Fruit fly (Drosophila melanogaster) whole organism, embryonic: ENCODE data around the gene Cnep1r2.

Source experiments
- Aef1 ChIP-seq: fragments of 200-800 bp; sonication (Bioruptor generic); IDR thresholded peaks from 3 replicates; pipeline ENCODE4 v1.3.6; 2022; ENCODE audit warnings: missing biosample characterization, missing genetic modification characterization
- CG10209 ChIP-seq: fragments of 200-800 bp; sonication (Bioruptor generic); optimal IDR thresholded peaks from 3 replicates; lab custom pipeline; 2017; ENCODE audit warnings: missing biosample characterization, mild to moderate bottlenecking, missing genetic modification characterization, missing genetic modification reagents
- CG10274 ChIP-seq: fragments of 200-800 bp; sonication (Bioruptor generic); optimal IDR thresholded peaks from 3 replicates; lab custom pipeline; 2017; ENCODE audit warnings: missing biosample characterization, mild to moderate bottlenecking, missing genetic modification characterization
- CG12071 ChIP-seq: fragments of 200-800 bp; sonication (Bioruptor generic); optimal IDR thresholded peaks from 3 replicates; lab custom pipeline; 2018; ENCODE audit warnings: missing biosample characterization, mild to moderate bottlenecking, missing genetic modification characterization
- CG12659 ChIP-seq: fragments of 200-800 bp; sonication (Bioruptor generic); optimal IDR thresholded peaks from 3 replicates; lab custom pipeline; 2017; ENCODE audit warnings: mild to moderate bottlenecking, missing biosample characterization, missing genetic modification reagents, missing genetic modification characterization
- CG14860 ChIP-seq: fragments of 200-800 bp; sonication (Bioruptor generic); IDR thresholded peaks from 3 replicates; pipeline ENCODE4 v1.3.6; 2022; ENCODE audit warnings: missing biosample characterization, missing genetic modification characterization; ENCODE audit not compliant: partially characterized antibody
- CG14965 ChIP-seq: fragments of 200-800 bp; sonication (Bioruptor generic); optimal IDR thresholded peaks from 2 replicates; lab custom pipeline; 2016; ENCODE audit warnings: missing biosample characterization, missing genetic modification characterization, borderline replicate concordance
- CG1647 ChIP-seq: fragments of 200-800 bp; sonication (Bioruptor generic); optimal IDR thresholded peaks from 3 replicates; lab custom pipeline; 2016; ENCODE audit warnings: missing biosample characterization, missing genetic modification characterization
- CG34422 ChIP-seq: fragments of 200-800 bp; sonication (Bioruptor generic); IDR thresholded peaks from 3 replicates; pipeline ENCODE4 v1.3.6; 2022; ENCODE audit warnings: missing biosample characterization, missing genetic modification characterization
- CG3847 ChIP-seq: fragments of 200-800 bp; sonication (Bioruptor generic); IDR thresholded peaks from 2 replicates; pipeline ENCODE4 v1.3.6; 2022; ENCODE audit warnings: missing biosample characterization, missing genetic modification characterization
- CG4424 ChIP-seq: fragments of 200-800 bp; sonication (Bioruptor generic); optimal IDR thresholded peaks from 3 replicates; lab custom pipeline; 2016; ENCODE audit warnings: missing biosample characterization, missing genetic modification characterization
- CG4820 ChIP-seq: fragments of 200-800 bp; sonication (Bioruptor generic); optimal IDR thresholded peaks from 3 replicates; lab custom pipeline; 2016; ENCODE audit warnings: missing biosample characterization, missing genetic modification characterization
- CG6854 ChIP-seq: fragments of 200-800 bp; sonication (Bioruptor generic); optimal IDR thresholded peaks from 3 replicates; lab custom pipeline; 2017; ENCODE audit warnings: missing biosample characterization, mild to moderate bottlenecking, missing genetic modification characterization
- CG7556 ChIP-seq: fragments of 200-800 bp; sonication (Bioruptor generic); optimal IDR thresholded peaks from 2 replicates; lab custom pipeline; 2017; ENCODE audit warnings: missing biosample characterization, mild to moderate bottlenecking, missing genetic modification characterization
- CG7839 ChIP-seq: fragments of 200-800 bp; sonication (Bioruptor generic); optimal IDR thresholded peaks from 3 replicates; lab custom pipeline; 2018; ENCODE audit warnings: missing biosample characterization, mild to moderate bottlenecking, missing genetic modification characterization, moderate library complexity
- CG8924 ChIP-seq: fragments of 200-800 bp; optimal IDR thresholded peaks from 3 replicates; lab custom pipeline; 2019; ENCODE audit warnings: missing biosample characterization, mild to moderate bottlenecking, missing genetic modification characterization, moderate library complexity
- CG8944 ChIP-seq: fragments of 200-800 bp; sonication (Bioruptor generic); optimal IDR thresholded peaks from 3 replicates; lab custom pipeline; 2016; ENCODE audit warnings: missing biosample characterization, missing genetic modification characterization
- CG9437 ChIP-seq: fragments of 200-800 bp; sonication (Bioruptor generic); optimal IDR thresholded peaks from 2 replicates; lab custom pipeline; 2018; ENCODE audit warnings: missing biosample characterization, mild to moderate bottlenecking, missing genetic modification characterization
- CG9727 ChIP-seq: fragments of 200-800 bp; sonication (Bioruptor generic); optimal IDR thresholded peaks from 3 replicates; lab custom pipeline; 2017; ENCODE audit warnings: missing biosample characterization, mild to moderate bottlenecking, missing genetic modification characterization
- Dip2 ChIP-seq: fragments of 200-800 bp; sonication (Bioruptor generic); IDR thresholded peaks from 2 replicates; pipeline ENCODE4 v1.3.6; 2022; ENCODE audit warnings: missing biosample characterization, missing genetic modification characterization
- Ets97D ChIP-seq: fragments of 200-800 bp; sonication (Bioruptor generic); optimal IDR thresholded peaks from 3 replicates; lab custom pipeline; 2016; ENCODE audit warnings: missing biosample characterization, missing genetic modification characterization
- Fer1 ChIP-seq: fragments of 200-800 bp; sonication (Bioruptor generic); optimal IDR thresholded peaks from 2 replicates; lab custom pipeline; 2017; ENCODE audit warnings: missing biosample characterization, mild to moderate bottlenecking, missing genetic modification characterization
- Gug ChIP-seq: fragments of 200-800 bp; sonication (Bioruptor generic); IDR thresholded peaks from 4 replicates; pipeline ENCODE4 v1.3.6; 2022; ENCODE audit warnings: missing biosample characterization, missing genetic modification characterization
- HLH4C ChIP-seq: fragments of 200-800 bp; sonication (Bioruptor generic); IDR thresholded peaks from 3 replicates; pipeline ENCODE4 v1.3.6; 2022; ENCODE audit warnings: missing biosample characterization, missing genetic modification characterization; ENCODE audit not compliant: partially characterized antibody
- HLH54F ChIP-seq: fragments of 200-800 bp; sonication (Bioruptor generic); optimal IDR thresholded peaks from 3 replicates; lab custom pipeline; 2016; ENCODE audit warnings: missing biosample characterization, missing genetic modification characterization
- HmgZ ChIP-seq: fragments of 200-800 bp; sonication (Bioruptor generic); optimal IDR thresholded peaks from 2 replicates; lab custom pipeline; 2018; ENCODE audit warnings: missing biosample characterization, mild to moderate bottlenecking, missing genetic modification characterization
- MTF-1 ChIP-seq: fragments of 200-800 bp; sonication (Bioruptor generic); optimal IDR thresholded peaks from 2 replicates; lab custom pipeline; 2018; ENCODE audit warnings: missing biosample characterization, mild to moderate bottlenecking, missing genetic modification characterization, borderline replicate concordance
- NFAT ChIP-seq: fragments of 200-800 bp; sonication (Bioruptor generic); IDR thresholded peaks from 2 replicates; pipeline ENCODE4 v1.3.6; 2022; ENCODE audit warnings: missing biosample characterization, missing genetic modification characterization
- PHDP ChIP-seq: fragments of 200-800 bp; sonication (Bioruptor generic); optimal IDR thresholded peaks from 3 replicates; lab custom pipeline; 2018; ENCODE audit warnings: missing biosample characterization, mild to moderate bottlenecking, missing genetic modification characterization, moderate library complexity
- Rfx ChIP-seq: fragments of 200-800 bp; sonication (Bioruptor generic); IDR thresholded peaks from 2 replicates; pipeline ENCODE4 v1.3.6; 2022; ENCODE audit warnings: missing biosample characterization, missing genetic modification characterization
- Ssrp ChIP-seq: fragments of 200-800 bp; sonication (Bioruptor generic); optimal IDR thresholded peaks from 2 replicates; lab custom pipeline; 2018; ENCODE audit warnings: missing biosample characterization, mild to moderate bottlenecking, missing genetic modification characterization, moderate library complexity
- bsh ChIP-seq, 2 experiments: fragments of 200-800 bp; sonication (Bioruptor generic); optimal IDR thresholded peaks; 2 replicates each; lab custom pipeline; 2017 to 2018; ENCODE audit warnings: mild to moderate bottlenecking in 2 of 2, missing biosample characterization in 2 of 2, missing genetic modification characterization in 2 of 2, moderate library complexity in 1 of 2
- dpn ChIP-seq, 2 experiments: fragments of 200-800 bp; sonication (Bioruptor generic); optimal IDR thresholded peaks; 3 replicates each; lab custom pipeline; 2016; ENCODE audit warnings: missing biosample characterization in 2 of 2, missing genetic modification characterization in 2 of 2
- emc ChIP-seq: fragments of 200-800 bp; sonication (Bioruptor generic); optimal IDR thresholded peaks from 2 replicates; lab custom pipeline; 2016; ENCODE audit warnings: missing biosample characterization, missing genetic modification characterization
- fru ChIP-seq: fragments of >200 bp; optimal IDR thresholded peaks from 2 replicates; lab custom pipeline; 2017
- ftz-f1 ChIP-seq: fragments of 200-800 bp; sonication (Bioruptor generic); optimal IDR thresholded peaks from 2 replicates; lab custom pipeline; 2016; ENCODE audit warnings: missing biosample characterization, missing genetic modification characterization
- grn ChIP-seq: fragments of 200-800 bp; sonication (Bioruptor generic); optimal IDR thresholded peaks from 3 replicates; lab custom pipeline; 2017; ENCODE audit warnings: missing biosample characterization, missing genetic modification characterization
- gro ChIP-seq: fragments of 200-800 bp; sonication (Bioruptor generic); optimal IDR thresholded peaks from 2 replicates; lab custom pipeline; 2016; ENCODE audit warnings: missing biosample characterization, missing genetic modification characterization
- gsb-n ChIP-seq: fragments of 200-800 bp; sonication (Bioruptor generic); optimal IDR thresholded peaks from 3 replicates; lab custom pipeline; 2018; ENCODE audit warnings: missing biosample characterization, mild to moderate bottlenecking, missing genetic modification characterization
- lab ChIP-seq: fragments of 200-800 bp; sonication (Bioruptor generic); optimal IDR thresholded peaks from 3 replicates; lab custom pipeline; 2017; ENCODE audit warnings: missing biosample characterization, missing genetic modification characterization, mild to moderate bottlenecking, moderate library complexity, missing genetic modification reagents
- lola ChIP-seq, 3 experiments: fragments of >200 bp in 2 of 3; fragments of 200-800 bp in 1 of 3; sonication (Bioruptor generic) in 1 of 3; optimal IDR thresholded peaks; 2 replicates each; lab custom pipeline; 2017 to 2019; ENCODE audit warnings: missing biosample characterization in 3 of 3, missing genetic modification characterization in 3 of 3, mild to moderate bottlenecking in 1 of 3, moderate library complexity in 1 of 3
- mam ChIP-seq: fragments of 200-800 bp; sonication (Bioruptor generic); optimal IDR thresholded peaks from 3 replicates; lab custom pipeline; 2016; ENCODE audit warnings: missing biosample characterization, missing genetic modification characterization
- otp ChIP-seq: fragments of 200-800 bp; sonication (Bioruptor generic); IDR thresholded peaks from 3 replicates; pipeline ENCODE4, ENCODE4 v1.3.6; 2022; ENCODE audit warnings: missing biosample characterization, missing genetic modification characterization
- prd ChIP-seq, 3 experiments: fragments of >200 bp in 2 of 3; fragments of 200-800 bp in 1 of 3; sonication (Bioruptor generic) in 1 of 3; optimal IDR thresholded peaks in 2 of 3; IDR thresholded peaks in 1 of 3; 2 replicates in 2 of 3; 3 replicates in 1 of 3; pipeline versions ENCODE4 v1.3.6 to Lab custom; 2017 to 2022; ENCODE audit warnings: missing biosample characterization in 1 of 3, missing genetic modification characterization in 1 of 3
- sr ChIP-seq: fragments of 200-800 bp; sonication (Bioruptor generic); IDR thresholded peaks from 3 replicates; pipeline ENCODE4 v1.3.6; 2022; ENCODE audit warnings: missing biosample characterization, missing genetic modification characterization
- tgo ChIP-seq: fragments of 200-800 bp; sonication (Bioruptor generic); IDR thresholded peaks from 3 replicates; pipeline ENCODE4 v1.3.6; 2022; ENCODE audit warnings: missing biosample characterization, missing genetic modification characterization
- tup ChIP-seq: fragments of 200-800 bp; sonication (Bioruptor generic); optimal IDR thresholded peaks from 2 replicates; lab custom pipeline; 2016; ENCODE audit warnings: missing biosample characterization, mild to moderate bottlenecking, missing genetic modification characterization, moderate library complexity

The Cnep1r2 gene

dm6 chr3L:10660744-10661589, 23.0 kb downstream of the Cnep1r2 start, which contains the start of the genes CG32066 and CG8003 (continued):
- TF ChIP-seq CG4820 (GFP tag; lab: Kevin White, UChicago): peak; percentile 56
- TF ChIP-seq HLH54F (GFP tag; lab: Kevin White, UChicago): peak; percentile 9
- TF ChIP-seq gsb-n (tag; lab: Kevin White, UChicago): peak; percentile 35
- no peak for TF ChIP-seq emc (GFP tag; lab: Kevin White, UChicago)
- peak; percentile 67; the same call in 2 of the 3 replicates for TF ChIP-seq HLH4C (GFP tag; lab: Robert Waterston, UW)
- TF ChIP-seq dpn (GFP tag; optimal IDR thresholded peaks at IDR 0.05; lab: Kevin White, UChicago): peak in 1 of 2 experiments; percentile 6
- no peak for TF ChIP-seq CG10274 (GFP tag; lab: Kevin White, UChicago)
- peak; percentile 40 for TF ChIP-seq CG9727 (GFP tag; lab: Kevin White, UChicago)
- TF ChIP-seq Aef1 (GFP tag; lab: Robert Waterston, UW): peak; percentile 65
- TF ChIP-seq CG4424 (GFP tag; lab: Kevin White, UChicago): no peak
- TF ChIP-seq CG6854: peak; percentile 36
- TF ChIP-seq Ssrp (tag; lab: Kevin White, UChicago): peak; percentile 22
- TF ChIP-seq grn: peak; percentile 53
- TF ChIP-seq CG14860 (GFP tag; lab: Robert Waterston, UW): peak; percentile 90
- TF ChIP-seq CG9437 (GFP tag; lab: Kevin White, UChicago): peak; percentile 68
- peak; percentile 78 for TF ChIP-seq CG34422 (GFP tag; lab: Robert Waterston, UW)
- TF ChIP-seq HmgZ (tag; lab: Kevin White, UChicago): peak; percentile 24
- TF ChIP-seq fru (lab: Kevin White, UChicago): no peak
- TF ChIP-seq PHDP (tag; lab: Kevin White, UChicago): peak; percentile 12
- peak; percentile 77 for TF ChIP-seq NFAT
- TF ChIP-seq CG7556 (GFP tag; lab: Kevin White, UChicago): peak; percentile 54
- TF ChIP-seq CG12071 (GFP tag; lab: Kevin White, UChicago): peak; percentile 47
- peak; percentile 31 to 41 for TF ChIP-seq bsh (GFP tag; optimal IDR thresholded peaks at IDR 0.05; lab: Kevin White, UChicago)
- peak; percentile 32; the same call in 1 of the 2 replicates for TF ChIP-seq CG3847 (GFP tag; lab: Robert Waterston, UW)
- TF ChIP-seq CG14965 (GFP tag; lab: Kevin White, UChicago): no peak
- peak; percentile 11 for TF ChIP-seq CG10209 (GFP tag; lab: Kevin White, UChicago)
- peak; percentile 5 for TF ChIP-seq Ets97D (GFP tag; lab: Kevin White, UChicago)
- no peak for TF ChIP-seq ftz-f1 (GFP tag; lab: Kevin White, UChicago)
- peak; percentile 57 for TF ChIP-seq gro (GFP tag; lab: Kevin White, UChicago)
- TF ChIP-seq Gug (GFP tag; lab: Robert Waterston, UW): peak; percentile 67; the same call in 2 of the 4 replicates
- no peak for TF ChIP-seq tup (GFP tag; lab: Kevin White, UChicago)
- TF ChIP-seq Fer1 (GFP tag; lab: Kevin White, UChicago): peak; percentile 68
- peak; percentile 3 for TF ChIP-seq mam (GFP tag; lab: Kevin White, UChicago)
- no peak for TF ChIP-seq otp (GFP tag; lab: Robert Waterston, UW)
- TF ChIP-seq CG8924 (tag; lab: Kevin White, UChicago): peak; percentile 56
- TF ChIP-seq lab: peak; percentile 63
- TF ChIP-seq Dip2 (GFP tag; lab: Robert Waterston, UW): no peak
- TF ChIP-seq prd (optimal IDR thresholded peaks at IDR 0.05; lab: Kevin White, UChicago): no peak
- no peak; the same call in 2 of the 3 replicates for TF ChIP-seq prd (GFP tag; IDR thresholded peaks at IDR 0.05; lab: Robert Waterston, UW)
- TF ChIP-seq lola (GFP tag; optimal IDR thresholded peaks at IDR 0.05; lab: Kevin White, UChicago): peak in 1 of 3 experiments; percentile 58
- TF ChIP-seq CG7839: peak; percentile 39
- peak; percentile 55 for TF ChIP-seq Rfx
- peak; percentile 1 for TF ChIP-seq CG1647 (GFP tag; lab: Kevin White, UChicago)
- TF ChIP-seq CG12659: peak; percentile 67
- TF ChIP-seq sr (GFP tag; lab: Robert Waterston, UW): no peak
- peak; percentile 65 for TF ChIP-seq MTF-1 (GFP tag; lab: Kevin White, UChicago)
- peak; percentile 35; the same call in 1 of the 3 replicates for TF ChIP-seq tgo (GFP tag; lab: Robert Waterston, UW)
- no peak for TF ChIP-seq CG8944 (GFP tag; lab: Kevin White, UChicago)
